Fruit fly (Drosophila melanogaster) whole organism, embryonic: ENCODE measurements around the gene CG43759.

Experiments
- Aef1 ChIP-seq: fragments of 200-800 bp; sonication (Bioruptor generic); IDR thresholded peaks from 3 replicates; pipeline ENCODE4 v1.3.6; 2022; ENCODE audit warnings: missing biosample characterization, missing genetic modification characterization
- B-H1 ChIP-seq: fragments of 200-800 bp; sonication (Bioruptor generic); IDR thresholded peaks from 3 replicates; pipeline ENCODE4 v1.3.6; 2022; ENCODE audit warnings: missing biosample characterization, missing genetic modification characterization
- CG10543 ChIP-seq: fragments of 200-800 bp; sonication (Bioruptor generic); optimal IDR thresholded peaks from 3 replicates; lab custom pipeline; 2017; ENCODE audit warnings: missing biosample characterization, mild to moderate bottlenecking, missing genetic modification characterization, moderate library complexity
- CG11504 ChIP-seq: fragments of 200-800 bp; sonication (Bioruptor generic); optimal IDR thresholded peaks from 3 replicates; lab custom pipeline; 2019; ENCODE audit warnings: missing biosample characterization, mild to moderate bottlenecking, missing genetic modification characterization, moderate library complexity
- CG12236 ChIP-seq: fragments of 200-800 bp; sonication (Bioruptor generic); optimal IDR thresholded peaks from 2 replicates; lab custom pipeline; 2016; ENCODE audit warnings: missing biosample characterization, missing genetic modification characterization
- CG14050 ChIP-seq: fragments of 200-800 bp; sonication (Bioruptor generic); IDR thresholded peaks from 3 replicates; pipeline ENCODE4 v1.3.6; 2022; ENCODE audit warnings: missing biosample characterization, missing genetic modification characterization
- CG15269 ChIP-seq: fragments of 200-800 bp; sonication (Bioruptor generic); optimal IDR thresholded peaks from 2 replicates; lab custom pipeline; 2018; ENCODE audit warnings: missing biosample characterization, mild to moderate bottlenecking, missing genetic modification characterization, moderate library complexity
- CG15479 ChIP-seq: fragments of 200-800 bp; sonication (Bioruptor generic); optimal IDR thresholded peaks from 3 replicates; lab custom pipeline; 2019; ENCODE audit warnings: missing biosample characterization, mild to moderate bottlenecking, missing genetic modification characterization, moderate library complexity
- CG16779 ChIP-seq: fragments of 200-800 bp; sonication (Bioruptor generic); IDR thresholded peaks from 2 replicates; pipeline ENCODE4 v1.3.6; 2022; ENCODE audit warnings: missing biosample characterization, missing genetic modification characterization
- CG16815 ChIP-seq: fragments of 200-800 bp; sonication (Bioruptor generic); optimal IDR thresholded peaks from 3 replicates; lab custom pipeline; 2017; ENCODE audit warnings: missing biosample characterization, mild to moderate bottlenecking, missing genetic modification characterization
- CG1792 ChIP-seq: fragments of 200-800 bp; sonication (Bioruptor generic); optimal IDR thresholded peaks from 2 replicates; lab custom pipeline; 2016; ENCODE audit warnings: missing biosample characterization, missing genetic modification characterization
- CG18764 ChIP-seq: fragments of 200-800 bp; sonication (Bioruptor generic); optimal IDR thresholded peaks from 3 replicates; lab custom pipeline; 2016; ENCODE audit warnings: missing biosample characterization, missing genetic modification characterization
- CG30431 ChIP-seq: fragments of 200-800 bp; sonication (Bioruptor generic); optimal IDR thresholded peaks from 2 replicates; lab custom pipeline; 2017; ENCODE audit warnings: missing biosample characterization, missing genetic modification characterization
- CG3065 ChIP-seq: fragments of 200-800 bp; sonication (Bioruptor generic); optimal IDR thresholded peaks from 2 replicates; lab custom pipeline; 2016; ENCODE audit warnings: missing biosample characterization, missing genetic modification characterization
- CG32532 ChIP-seq: fragments of 200-800 bp; sonication (Bioruptor generic); IDR thresholded peaks from 2 replicates; pipeline ENCODE4 v1.3.6; 2022; ENCODE audit warnings: missing biosample characterization, missing genetic modification characterization
- CG32772 ChIP-seq: fragments of 200-800 bp; sonication (Bioruptor generic); IDR thresholded peaks from 2 replicates; pipeline ENCODE4 v1.3.6; 2022; ENCODE audit warnings: missing biosample characterization, missing genetic modification characterization
- CG33213 ChIP-seq: fragments of 200-800 bp; sonication (Bioruptor generic); optimal IDR thresholded peaks from 3 replicates; lab custom pipeline; 2016; ENCODE audit warnings: missing biosample characterization, missing genetic modification characterization
- CG3726 ChIP-seq: fragments of 200-800 bp; sonication (Bioruptor generic); IDR thresholded peaks from 3 replicates; pipeline ENCODE4, ENCODE4 v1.3.6; 2022; ENCODE audit warnings: missing biosample characterization, missing genetic modification characterization
- CG4404 ChIP-seq: fragments of 200-800 bp; sonication (Bioruptor generic); IDR thresholded peaks from 2 replicates; pipeline ENCODE4 v1.3.6; 2022; ENCODE audit warnings: missing biosample characterization, missing genetic modification characterization
- CG4617 ChIP-seq: fragments of 200-800 bp; sonication (Bioruptor generic); optimal IDR thresholded peaks from 3 replicates; lab custom pipeline; 2016; ENCODE audit warnings: missing biosample characterization, missing genetic modification characterization, borderline replicate concordance
- CG8944 ChIP-seq: fragments of 200-800 bp; sonication (Bioruptor generic); optimal IDR thresholded peaks from 3 replicates; lab custom pipeline; 2016; ENCODE audit warnings: missing biosample characterization, missing genetic modification characterization
- D19A ChIP-seq: fragments of 200-800 bp; optimal IDR thresholded peaks from 3 replicates; lab custom pipeline; 2019; ENCODE audit warnings: missing biosample characterization, mild to moderate bottlenecking, missing genetic modification characterization, moderate library complexity
- Dref ChIP-seq: fragments of 200-800 bp; sonication (Bioruptor generic); IDR thresholded peaks from 2 replicates; pipeline ENCODE4 v1.3.6; 2022; ENCODE audit warnings: missing biosample characterization, missing genetic modification characterization
- Eip74EF ChIP-seq, 2 experiments: fragments of 200-800 bp in 1 of 2; fragments of >200 bp in 1 of 2; sonication (Bioruptor generic) in 1 of 2; optimal IDR thresholded peaks; 2 replicates each; lab custom pipeline; 2017 to 2019; ENCODE audit warnings: missing biosample characterization in 2 of 2, missing genetic modification characterization in 2 of 2, mild to moderate bottlenecking in 1 of 2, moderate library complexity in 1 of 2
- Hmx ChIP-seq: fragments of 200-800 bp; sonication (Bioruptor generic); optimal IDR thresholded peaks from 2 replicates; lab custom pipeline; 2016; ENCODE audit warnings: missing biosample characterization, missing genetic modification characterization
- Kr ChIP-seq: fragments of 200-800 bp; sonication (Bioruptor generic); optimal IDR thresholded peaks from 2 replicates; lab custom pipeline; 2017; ENCODE audit warnings: missing biosample characterization, mild to moderate bottlenecking, missing genetic modification characterization
- Neu2 ChIP-seq: fragments of 200-800 bp; sonication (Bioruptor generic); optimal IDR thresholded peaks from 3 replicates; lab custom pipeline; 2016; ENCODE audit warnings: missing biosample characterization, missing genetic modification characterization, borderline replicate concordance
- Ptx1 ChIP-seq: fragments of 200-800 bp; sonication (Bioruptor generic); IDR thresholded peaks from 2 replicates; pipeline ENCODE4 v1.3.6; 2022; ENCODE audit warnings: missing biosample characterization, missing genetic modification characterization
- Ravus ChIP-seq: fragments of 200-800 bp; sonication (Bioruptor generic); IDR thresholded peaks from 2 replicates; pipeline ENCODE4 v1.3.6; 2022; ENCODE audit warnings: missing biosample characterization, missing genetic modification characterization
- Rx ChIP-seq: fragments of 200-800 bp; sonication (Bioruptor generic); IDR thresholded peaks from 2 replicates; pipeline ENCODE4 v1.3.6; 2022; ENCODE audit warnings: missing biosample characterization, missing genetic modification characterization
- Six4 ChIP-seq: fragments of 200-800 bp; sonication (Bioruptor generic); optimal IDR thresholded peaks from 2 replicates; lab custom pipeline; 2016; ENCODE audit warnings: missing biosample characterization, missing genetic modification characterization
- Tbp ChIP-seq: fragments of >200 bp; optimal IDR thresholded peaks from 2 replicates; lab custom pipeline; 2018; ENCODE audit warnings: missing biosample characterization, missing genetic modification characterization
- az2 ChIP-seq: fragments of 200-800 bp; sonication (Bioruptor generic); optimal IDR thresholded peaks from 3 replicates; lab custom pipeline; 2016; ENCODE audit warnings: missing biosample characterization, missing genetic modification characterization
- bsh ChIP-seq, 2 experiments: fragments of 200-800 bp; sonication (Bioruptor generic); optimal IDR thresholded peaks; 2 replicates each; lab custom pipeline; 2017 to 2018; ENCODE audit warnings: mild to moderate bottlenecking in 2 of 2, missing biosample characterization in 2 of 2, missing genetic modification characterization in 2 of 2, moderate library complexity in 1 of 2
- chif ChIP-seq, 2 experiments: fragments of 200-800 bp; sonication (Bioruptor generic); optimal IDR thresholded peaks; 3 replicates each; lab custom pipeline; 2016; ENCODE audit warnings: missing biosample characterization in 2 of 2, missing genetic modification characterization in 2 of 2
- chm ChIP-seq: fragments of 200-800 bp; sonication (Bioruptor generic); IDR thresholded peaks from 2 replicates; pipeline ENCODE4 v1.3.6; 2022; ENCODE audit warnings: missing biosample characterization, missing genetic modification characterization
- crp ChIP-seq, 2 experiments: fragments of 200-800 bp; sonication (Bioruptor generic); optimal IDR thresholded peaks; 2 replicates in 1 of 2; 3 replicates in 1 of 2; lab custom pipeline; 2017; ENCODE audit warnings: missing biosample characterization in 2 of 2, missing genetic modification characterization in 2 of 2, mild to moderate bottlenecking in 1 of 2, moderate library complexity in 1 of 2
- da ChIP-seq: fragments of 200-800 bp; sonication (Bioruptor generic); optimal IDR thresholded peaks from 2 replicates; lab custom pipeline; 2016; ENCODE audit warnings: missing biosample characterization, missing genetic modification characterization
- dan ChIP-seq: fragments of 200-800 bp; sonication (Bioruptor generic); IDR thresholded peaks from 2 replicates; pipeline ENCODE4 v1.3.6; 2022; ENCODE audit warnings: missing biosample characterization, missing genetic modification characterization
- dpn ChIP-seq, 2 experiments: fragments of 200-800 bp; sonication (Bioruptor generic); optimal IDR thresholded peaks; 3 replicates each; lab custom pipeline; 2016; ENCODE audit warnings: missing biosample characterization in 2 of 2, missing genetic modification characterization in 2 of 2
- eyg ChIP-seq: fragments of 200-800 bp; sonication (Bioruptor generic); optimal IDR thresholded peaks from 3 replicates; lab custom pipeline; 2016; ENCODE audit warnings: missing biosample characterization, missing genetic modification characterization
- lmd ChIP-seq: fragments of 200-800 bp; sonication (Bioruptor generic); IDR thresholded peaks from 2 replicates; pipeline ENCODE4 v1.3.6; 2022; ENCODE audit warnings: missing biosample characterization, missing genetic modification characterization
- mirr ChIP-seq: fragments of 200-800 bp; sonication (Bioruptor generic); optimal IDR thresholded peaks from 3 replicates; lab custom pipeline; 2018; ENCODE audit warnings: missing biosample characterization, mild to moderate bottlenecking, missing genetic modification characterization
- nerfin-1 ChIP-seq: fragments of 200-800 bp; sonication (Bioruptor generic); optimal IDR thresholded peaks from 3 replicates; lab custom pipeline; 2019; ENCODE audit warnings: missing biosample characterization, mild to moderate bottlenecking, missing genetic modification characterization, moderate library complexity
- org-1 ChIP-seq: fragments of 200-800 bp; sonication (Bioruptor generic); optimal IDR thresholded peaks from 2 replicates; lab custom pipeline; 2017; ENCODE audit warnings: missing biosample characterization, missing genetic modification characterization
- slou ChIP-seq: fragments of 200-800 bp; sonication (Bioruptor generic); optimal IDR thresholded peaks from 3 replicates; lab custom pipeline; 2016; ENCODE audit warnings: missing biosample characterization, missing genetic modification characterization
- slp2 ChIP-seq: fragments of 200-800 bp; sonication (Bioruptor generic); optimal IDR thresholded peaks from 2 replicates; lab custom pipeline; 2016; ENCODE audit warnings: missing biosample characterization, missing genetic modification characterization
- sug ChIP-seq: fragments of 200-800 bp; optimal IDR thresholded peaks from 2 replicates; lab custom pipeline; 2019; ENCODE audit warnings: missing biosample characterization, mild to moderate bottlenecking, missing genetic modification characterization, moderate library complexity
- yki ChIP-seq: fragments of >200 bp; optimal IDR thresholded peaks from 3 replicates; lab custom pipeline; 2018
- zen ChIP-seq: fragments of 200-800 bp; sonication (Bioruptor generic); optimal IDR thresholded peaks from 3 replicates; lab custom pipeline; 2018; ENCODE audit warnings: missing biosample characterization, mild to moderate bottlenecking, missing genetic modification characterization, moderate library complexity

CG43759 gene

DNA sequence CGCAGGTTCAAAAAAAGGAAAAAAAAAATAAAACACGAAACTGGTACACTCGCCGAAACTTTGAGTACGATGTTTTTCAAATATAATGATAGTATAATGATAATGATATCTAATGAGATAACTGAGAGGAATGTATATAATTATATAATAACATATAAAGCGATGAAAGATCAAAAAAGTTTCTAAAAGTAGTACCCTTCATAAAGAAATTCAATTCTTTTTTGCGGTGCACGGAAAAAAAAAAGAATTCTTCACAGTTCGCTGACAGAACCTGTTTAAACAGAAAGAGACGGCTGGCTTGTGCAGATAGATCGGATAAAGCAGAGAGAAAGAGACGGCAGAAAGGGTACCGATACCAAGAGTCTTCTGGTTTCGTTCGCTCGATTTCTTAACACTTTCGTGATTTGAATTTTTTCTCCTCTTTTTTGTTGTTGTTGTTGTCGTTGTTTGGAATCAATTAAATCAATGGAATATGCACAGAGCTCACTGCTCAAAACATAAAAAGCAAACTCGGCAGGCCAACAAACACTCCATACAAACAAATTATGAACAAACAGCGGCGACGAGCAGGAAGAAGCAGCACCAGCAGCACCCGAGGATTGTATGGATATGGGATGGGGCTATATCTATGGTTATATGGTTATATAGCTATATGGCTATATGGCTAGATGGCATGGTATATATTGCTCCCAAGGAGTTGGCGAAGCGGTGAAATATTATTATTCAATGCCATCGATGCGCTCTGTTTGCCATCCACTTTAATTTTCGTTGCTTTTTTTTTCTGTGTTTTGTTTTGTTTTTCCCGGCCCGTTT, 8.2 kb downstream of the CG43759 start (continued):
- TF ChIP-seq Rx (GFP tag; lab: Robert Waterston, UW) (no peak), chm (GFP tag; lab: Robert Waterston, UW) (peak; percentile 64), D19A (tag; lab: Kevin White, UChicago) (peak; percentile 40), Ptx1 (GFP tag; lab: Robert Waterston, UW) (peak; percentile 46; the same call in 1 of the 2 replicates), B-H1 (GFP tag; lab: Robert Waterston, UW) (no peak), CG32772 (GFP tag; lab: Robert Waterston, UW) (peak; percentile 67), Tbp (GFP tag; lab: Kevin White, UChicago) (no peak), nerfin-1 (tag; lab: Kevin White, UChicago) (no peak), Eip74EF (GFP tag; optimal IDR thresholded peaks at IDR 0.05; lab: Kevin White, UChicago) (no peak), eyg (GFP tag; lab: Kevin White, UChicago) (no peak), Hmx (GFP tag; lab: Kevin White, UChicago) (no peak), CG11504 (peak; percentile 56), Kr (GFP tag; lab: Kevin White, UChicago) (no peak), zen (tag; lab: Kevin White, UChicago) (no peak), bsh (GFP tag; optimal IDR thresholded peaks at IDR 0.05; lab: Kevin White, UChicago) (peak; percentile 88), CG30431 (GFP tag; lab: Kevin White, UChicago) (peak; percentile 7), CG14050 (no peak), az2 (GFP tag; lab: Kevin White, UChicago) (peak; percentile 65), CG3065 (GFP tag; lab: Kevin White, UChicago) (peak; percentile 43), CG8944 (no peak), CG1792 (GFP tag; lab: Kevin White, UChicago) (no peak), dpn (GFP tag; optimal IDR thresholded peaks at IDR 0.05; lab: Kevin White, UChicago) (peak in 1 of 2 experiments; percentile 67), Ravus (GFP tag; lab: Robert Waterston, UW) (no peak), CG10543 (GFP tag; lab: Kevin White, UChicago) (peak; percentile 2), CG15269 (tag; lab: Kevin White, UChicago) (peak; percentile 54), da (GFP tag; lab: Kevin White, UChicago) (no peak), dan (GFP tag; lab: Robert Waterston, UW) (no peak), CG33213 (GFP tag; lab: Kevin White, UChicago) (no peak), CG4404 (peak; percentile 63), slou (GFP tag; lab: Kevin White, UChicago) (no peak), CG18764 (GFP tag; lab: Kevin White, UChicago) (no peak), Neu2 (no peak), Six4 (GFP tag; lab: Kevin White, UChicago) (no peak), CG32532 (GFP tag; lab: Robert Waterston, UW) (peak; percentile 41; the same call in 1 of the 2 replicates), Dref (GFP tag; lab: Robert Waterston, UW) (no peak), chif (GFP tag; optimal IDR thresholded peaks at IDR 0.05; lab: Kevin White, UChicago) (no peak), CG4617 (GFP tag; lab: Kevin White, UChicago) (no peak), CG12236 (GFP tag; lab: Kevin White, UChicago) (no peak), mirr (GFP tag; lab: Kevin White, UChicago) (no peak), CG15479 (GFP tag; lab: Kevin White, UChicago) (no peak), lmd (GFP tag; lab: Robert Waterston, UW) (peak; percentile 65), CG16815 (peak; percentile 62), sug (no peak), slp2 (GFP tag; lab: Kevin White, UChicago) (no peak), crp (GFP tag; optimal IDR thresholded peaks at IDR 0.05; lab: Kevin White, UChicago) (no peak), CG3726 (peak; percentile 44; the same call in 1 of the 3 replicates), Aef1 (GFP tag; lab: Robert Waterston, UW) (no peak; the same call in 2 of the 3 replicates), yki (lab: Kevin White, UChicago) (no peak), org-1 (GFP tag; lab: Kevin White, UChicago) (peak; percentile 43), CG16779 (GFP tag; lab: Robert Waterston, UW) (no peak)
